Worm (Caenorhabditis elegans): ENCODE measurements around the gene C01G10.6.

DNA sequence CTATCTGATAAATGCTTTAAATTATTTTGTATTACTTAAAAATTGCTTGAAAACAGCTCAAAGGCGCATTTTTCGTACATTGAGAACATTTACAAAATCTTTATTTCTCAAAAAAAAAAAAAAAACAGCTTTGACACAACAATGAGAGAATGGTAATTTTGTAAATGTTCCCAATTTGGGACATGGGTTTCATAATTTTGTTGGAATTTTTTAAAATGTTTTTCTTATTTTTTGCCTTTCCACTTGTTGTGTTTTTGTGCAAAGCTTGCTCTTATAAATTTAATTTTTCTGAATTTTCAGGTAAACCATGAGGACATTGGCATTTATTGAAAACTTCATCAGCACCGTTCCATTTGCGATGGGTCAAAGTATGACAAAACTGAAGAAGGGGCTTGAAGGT lies 24.2 kb downstream of the C01G10.6 start, which contains the start of gene T01G5.7:
- TF ChIP-seq mdl-1 (tag; optimal IDR thresholded peaks at IDR 0.05), result no peak
- TF ChIP-seq lin-39 (tag; optimal IDR thresholded peaks at IDR 0.05), result no peak
- no peak for TF ChIP-seq unc-62 (GFP tag; optimal IDR thresholded peaks at IDR 0.05)
- no peak for TF ChIP-seq fos-1 (tag; optimal IDR thresholded peaks at IDR 0.05)
- no peak for TF ChIP-seq nhr-21 (tag; optimal IDR thresholded peaks at IDR 0.05)
- no peak for TF ChIP-seq aly-2 (tag; optimal IDR thresholded peaks at IDR 0.05)
- TF ChIP-seq egl-27 (tag; optimal IDR thresholded peaks at IDR 0.05), result no peak
- TF ChIP-seq zag-1 (tag; optimal IDR thresholded peaks at IDR 0.05), result no peak
- TF ChIP-seq ama-1 (optimal IDR thresholded peaks at IDR 0.05), result no peak

Data from whole organism, L2 larva.